Fruit fly (Drosophila melanogaster): ENCODE measurements around the gene CG8534.

CG8534 gene

DNA sequence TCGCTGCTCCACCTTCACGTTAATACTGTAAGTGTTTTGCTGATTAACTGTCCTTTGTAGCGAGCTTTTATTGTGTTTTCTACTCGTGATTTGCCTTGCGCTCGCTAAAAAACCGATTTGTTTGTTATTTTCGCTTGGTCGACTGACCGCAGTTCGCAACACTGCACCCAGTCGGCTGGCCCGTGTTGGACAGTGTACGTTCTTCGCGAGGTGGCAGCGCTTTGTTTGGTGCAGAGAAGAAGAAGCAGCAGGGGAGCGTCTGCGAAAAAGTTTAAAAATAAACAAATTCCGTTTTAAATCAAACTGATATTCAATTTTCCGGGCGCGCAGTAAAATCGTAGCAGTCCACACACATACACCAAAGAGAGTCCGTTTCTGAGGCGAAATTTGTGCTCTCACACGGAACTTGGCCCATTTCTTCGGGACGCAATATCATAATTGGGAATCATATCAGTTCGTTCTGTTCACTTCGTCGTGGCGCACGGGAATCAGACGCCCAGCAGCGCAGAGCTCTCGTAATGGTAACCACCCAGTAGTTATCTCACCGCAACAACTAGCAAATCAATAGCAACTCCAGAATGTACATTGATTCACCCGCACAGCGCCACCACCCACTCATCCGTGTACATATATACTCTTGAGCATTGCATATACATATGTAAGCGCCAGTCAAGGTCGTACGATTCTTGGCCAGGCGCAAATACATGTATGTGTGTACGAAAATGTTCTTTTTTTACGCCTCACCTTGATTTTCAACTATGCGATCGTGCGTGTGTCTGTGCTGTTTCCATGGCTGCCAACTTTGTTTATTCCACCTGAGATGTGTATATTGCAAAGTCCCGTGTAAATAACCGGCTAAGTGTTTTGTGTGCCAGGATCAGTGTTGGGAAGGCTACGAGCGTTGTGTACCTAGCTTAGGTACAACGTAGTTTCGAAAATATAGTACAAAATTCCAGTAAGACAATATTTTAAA, 44.6 kb upstream of the CG8534 start, which contains the start of gene Naa80 (continued):
- TF ChIP-seq CG6654 (GFP tag; optimal IDR thresholded peaks at IDR 0.05) (no peak), Hr51 (GFP tag; optimal IDR thresholded peaks at IDR 0.05) (peak in 1 of 2 experiments; percentile 85), psq (GFP tag; optimal IDR thresholded peaks at IDR 0.05) (no peak), Adf1 (GFP tag; IDR thresholded peaks at IDR 0.05) (peak; percentile 67), CG12769 (tag; optimal IDR thresholded peaks at IDR 0.05) (peak; percentile 88), Xrp1 (GFP tag; IDR thresholded peaks at IDR 0.05) (peak; percentile 59; the same call in 1 of the 2 replicates), CG8388 (GFP tag; optimal IDR thresholded peaks at IDR 0.05) (peak; percentile 23), D19A (tag; optimal IDR thresholded peaks at IDR 0.05) (peak; percentile 25), gt (GFP tag; IDR thresholded peaks at IDR 0.05) (no peak), vnd (GFP tag; IDR thresholded peaks at IDR 0.05; ENCODE audit: partially characterized antibody) (no peak), HLH3B (GFP tag; IDR thresholded peaks at IDR 0.05) (peak; percentile 58), amos (GFP tag; IDR thresholded peaks at IDR 0.05; ENCODE audit: partially characterized antibody) (peak; percentile 64), CG13894 (tag; optimal IDR thresholded peaks at IDR 0.05) (peak; percentile 56), Camta (GFP tag; optimal IDR thresholded peaks at IDR 0.05) (peak; percentile 35), CG18011 (GFP tag; optimal IDR thresholded peaks at IDR 0.05) (peak; percentile 65), H15 (GFP tag; IDR thresholded peaks at IDR 0.05) (peak; percentile 53; the same call in 1 of the 3 replicates), wdn (GFP tag; IDR thresholded peaks at IDR 0.05) (no peak), CG32532 (GFP tag; IDR thresholded peaks at IDR 0.05) (peak; percentile 61; the same call in 1 of the 2 replicates), CG2875 (GFP tag; optimal IDR thresholded peaks at IDR 0.05) (no peak), CG4404 (GFP tag; IDR thresholded peaks at IDR 0.05) (0 out of 2 replicates have a peak, but pooled peaks have one; percentile 11), CG15601 (tag; optimal IDR thresholded peaks at IDR 0.05) (peak; percentile 22), stc (GFP tag; IDR thresholded peaks at IDR 0.05) (no peak), run (tag; optimal IDR thresholded peaks at IDR 0.05) (no peak), Kr (GFP tag; optimal IDR thresholded peaks at IDR 0.05) (no peak), CG16779 (GFP tag; IDR thresholded peaks at IDR 0.05) (peak; percentile 73; the same call in 1 of the 2 replicates), fu2 (GFP tag; optimal IDR thresholded peaks at IDR 0.05) (peak; percentile 86), wor (GFP tag; IDR thresholded peaks at IDR 0.05) (no peak), ATbp (GFP tag; optimal IDR thresholded peaks at IDR 0.05) (no peak), CG3838 (GFP tag; optimal IDR thresholded peaks at IDR 0.05) (no peak), H2.0 (GFP tag; IDR thresholded peaks at IDR 0.05) (peak; percentile 53), CG1603 (tag; optimal IDR thresholded peaks at IDR 0.05) (peak; percentile 84), CG17361 (GFP tag; IDR thresholded peaks at IDR 0.05) (0 out of 3 replicates have a peak, but pooled peaks have one; percentile 10), CG17802 (tag; optimal IDR thresholded peaks at IDR 0.05) (peak; percentile 33), CG10462 (GFP tag; optimal IDR thresholded peaks at IDR 0.05) (no peak), HLH4C (GFP tag; IDR thresholded peaks at IDR 0.05; ENCODE audit: partially characterized antibody) (0 out of 3 replicates have a peak, but pooled peaks have one; percentile 23), lbe (GFP tag; optimal IDR thresholded peaks at IDR 0.05) (peak; percentile 63), CG43689 (GFP tag; IDR thresholded peaks at IDR 0.05) (no peak), sna (GFP tag; IDR thresholded peaks at IDR 0.05; ENCODE audit: partially characterized antibody) (no peak), CG10431 (GFP tag; optimal IDR thresholded peaks at IDR 0.05) (peak; percentile 20), Jarid2 (GFP tag; optimal IDR thresholded peaks at IDR 0.05) (no peak), NC2β (GFP tag; optimal IDR thresholded peaks at IDR 0.05) (peak; percentile 31), Atf3 (GFP tag; optimal IDR thresholded peaks at IDR 0.05) (peak; percentile 45), CG9932 (GFP tag; IDR thresholded peaks at IDR 0.05) (peak; percentile 87), shn (GFP tag; optimal IDR thresholded peaks at IDR 0.05) (peak; percentile 67), CG31365 (tag; optimal IDR thresholded peaks at IDR 0.05) (no peak), Pdp1 (GFP tag; optimal IDR thresholded peaks at IDR 0.05) (peak; percentile 54 to 73), otp (GFP tag; IDR thresholded peaks at IDR 0.05) (0 out of 3 replicates have a peak, but pooled peaks have one; percentile 6)

All from whole organism, embryonic.